Fruit fly (Drosophila melanogaster): ENCODE data around the gene CG31633.

- TF ChIP-seq CG8478 (optimal IDR thresholded peaks at IDR 0.05) = no peak
- TF ChIP-seq CTCF (optimal IDR thresholded peaks at IDR 0.05) = no peak
Measured at dm6 chr2L:6692048-6692447, 35.9 kb upstream of the CG31633 start.
